Worm (Caenorhabditis elegans): ENCODE results near the gene ZC443.2.

- TF ChIP-seq med-1 (GFP tag; optimal IDR thresholded peaks at IDR 0.05; ENCODE audit: insufficient read depth) (no peak), ztf-23 (GFP tag; IDR thresholded peaks at IDR 0.05) (no peak), flt-1 (GFP tag; IDR thresholded peaks at IDR 0.05) (no peak), ref-1 (GFP tag; conservative IDR thresholded peaks at IDR 0.05) (no peak), klf-2 (GFP tag; conservative IDR thresholded peaks at IDR 0.05) (no peak)
Observed at ce11 chrV:12849736-12850135, 38.7 kb upstream of the ZC443.2 start, which contains the start of gene C44H9.5.

All from whole organism, midembryonic.